Fruit fly (Drosophila melanogaster): ENCODE data around the gene CG8661.
A peak's percentile ranks its signal among the peaks of the same experiment; 100 is the strongest.

Gene CG8661

dm6 chrX:17294979-17295378 lies 10.7 kb upstream of the CG8661 start (continued):
- TF ChIP-seq Xrp1 (GFP tag; IDR thresholded peaks at IDR 0.05): 0 out of 2 replicates have a peak, but pooled peaks have one; percentile 8
- TF ChIP-seq CG10543 (GFP tag; optimal IDR thresholded peaks at IDR 0.05): no peak
- no peak for TF ChIP-seq CG9817 (tag; optimal IDR thresholded peaks at IDR 0.05)
- TF ChIP-seq Gsc (GFP tag; IDR thresholded peaks at IDR 0.05): no peak
- no peak for TF ChIP-seq chif (GFP tag; optimal IDR thresholded peaks at IDR 0.05)
- no peak for TF ChIP-seq CG11456 (GFP tag; IDR thresholded peaks at IDR 0.05)
- no peak for TF ChIP-seq lbe (GFP tag; optimal IDR thresholded peaks at IDR 0.05)
- TF ChIP-seq CG18262 (tag; optimal IDR thresholded peaks at IDR 0.05): peak; percentile 20
- TF ChIP-seq Hr51 (GFP tag; optimal IDR thresholded peaks at IDR 0.05): peak in 1 of 2 experiments; percentile 17
- TF ChIP-seq CG4854 (GFP tag; optimal IDR thresholded peaks at IDR 0.05): no peak
- no peak for TF ChIP-seq kah (GFP tag; optimal IDR thresholded peaks at IDR 0.05)
- TF ChIP-seq CG4404 (GFP tag; IDR thresholded peaks at IDR 0.05): 0 out of 2 replicates have a peak, but pooled peaks have one; percentile 11
- no peak for TF ChIP-seq CG10267 (tag; optimal IDR thresholded peaks at IDR 0.05)
- no peak for TF ChIP-seq Dll (GFP tag; IDR thresholded peaks at IDR 0.05; ENCODE audit: partially characterized antibody)
- peak; percentile 54 for TF ChIP-seq Med (GFP tag)
- TF ChIP-seq lab (GFP tag; optimal IDR thresholded peaks at IDR 0.05): peak; percentile 4
- no peak for TF ChIP-seq gcm2 (GFP tag; optimal IDR thresholded peaks at IDR 0.05)
- TF ChIP-seq CG2889 (GFP tag; IDR thresholded peaks at IDR 0.05): no peak
- TF ChIP-seq CG2199 (GFP tag; IDR thresholded peaks at IDR 0.05): no peak
- no peak for TF ChIP-seq NfI (GFP tag; optimal IDR thresholded peaks at IDR 0.05)
- no peak for TF ChIP-seq mld (GFP tag; IDR thresholded peaks at IDR 0.05; ENCODE audit: partially characterized antibody)
- TF ChIP-seq klu (GFP tag; IDR thresholded peaks at IDR 0.05): no peak
- TF ChIP-seq Xbp1 (GFP tag; optimal IDR thresholded peaks at IDR 0.05): no peak
- TF ChIP-seq CG12659 (GFP tag; optimal IDR thresholded peaks at IDR 0.05): no peak
- no peak for TF ChIP-seq CG8944 (GFP tag; optimal IDR thresholded peaks at IDR 0.05)
- no peak for TF ChIP-seq pan (optimal IDR thresholded peaks at IDR 0.05)
- no peak for TF ChIP-seq pan (GFP tag; optimal IDR thresholded peaks at IDR 0.05 in 1 of 2, IDR thresholded peaks at IDR 0.05 in 1 of 2)
- no peak for TF ChIP-seq zfh1 (GFP tag; IDR thresholded peaks at IDR 0.05)
- no peak for TF ChIP-seq salm (tag; optimal IDR thresholded peaks at IDR 0.05)
- no peak for TF ChIP-seq p53 (GFP tag; optimal IDR thresholded peaks at IDR 0.05)
- TF ChIP-seq HLHmδ (GFP tag; optimal IDR thresholded peaks at IDR 0.05): no peak
- no peak for TF ChIP-seq Hand (GFP tag; optimal IDR thresholded peaks at IDR 0.05)
- no peak for TF ChIP-seq D19B (GFP tag; optimal IDR thresholded peaks at IDR 0.05)
- no peak for TF ChIP-seq gt (GFP tag; IDR thresholded peaks at IDR 0.05)
- TF ChIP-seq gce (GFP tag; IDR thresholded peaks at IDR 0.05): no peak
- TF ChIP-seq Stat92E (GFP tag; optimal IDR thresholded peaks at IDR 0.05): no peak
- TF ChIP-seq CG4707 (GFP tag; optimal IDR thresholded peaks at IDR 0.05): no peak
- TF ChIP-seq CG15073 (GFP tag; optimal IDR thresholded peaks at IDR 0.05): no peak
- TF ChIP-seq sens (GFP tag): peak; percentile 71
- TF ChIP-seq otp (GFP tag; IDR thresholded peaks at IDR 0.05): no peak
- no peak for TF ChIP-seq pb (GFP tag; optimal IDR thresholded peaks at IDR 0.05)
- no peak for TF ChIP-seq CG2120 (GFP tag; optimal IDR thresholded peaks at IDR 0.05)
- no peak for TF ChIP-seq jing (GFP tag; optimal IDR thresholded peaks at IDR 0.05)
- TF ChIP-seq CTCF (GFP tag; optimal IDR thresholded peaks at IDR 0.05): no peak
- no peak for TF ChIP-seq mirr (GFP tag; optimal IDR thresholded peaks at IDR 0.05)
- TF ChIP-seq CG13296 (GFP tag; optimal IDR thresholded peaks at IDR 0.05): no peak
- no peak for TF ChIP-seq Hmx (GFP tag; optimal IDR thresholded peaks at IDR 0.05)
- no peak for TF ChIP-seq dimm (GFP tag; IDR thresholded peaks at IDR 0.05)
- TF ChIP-seq CG11504 (tag; optimal IDR thresholded peaks at IDR 0.05): peak; percentile 31
- TF ChIP-seq HmgD (GFP tag; optimal IDR thresholded peaks at IDR 0.05): no peak
- TF ChIP-seq ara (GFP tag; IDR thresholded peaks at IDR 0.05): no peak
- TF ChIP-seq CG2712 (tag; optimal IDR thresholded peaks at IDR 0.05): no peak
